Worm (Caenorhabditis elegans): ENCODE measurements around the gene cyn-7.

DNA sequence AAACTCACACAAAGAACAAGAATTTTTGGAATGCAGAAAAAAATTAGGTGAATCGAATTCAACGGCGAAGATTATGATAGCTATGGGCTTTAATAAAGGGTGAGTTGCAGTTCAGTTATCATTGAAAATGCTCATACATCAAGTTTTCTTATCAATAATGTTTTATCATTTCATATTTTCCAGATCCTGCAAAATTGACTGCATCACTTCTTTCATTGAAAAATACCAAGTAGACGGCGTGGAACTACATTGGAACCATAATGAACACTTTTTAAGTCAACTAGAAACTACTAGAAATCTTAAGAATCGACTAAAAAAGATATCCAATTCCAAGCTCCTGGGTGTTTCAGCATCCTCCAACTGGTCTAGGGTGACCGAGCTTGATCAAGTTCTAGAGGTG is 43.9 kb downstream of the cyn-7 start, which contains the start of gene K08F9.1:
- no peak for TF ChIP-seq aly-2 (tag; optimal IDR thresholded peaks at IDR 0.05)
- no peak for TF ChIP-seq unc-62 (GFP tag; optimal IDR thresholded peaks at IDR 0.05)
- TF ChIP-seq nhr-77 (tag; optimal IDR thresholded peaks at IDR 0.05), result no peak
- TF ChIP-seq nhr-85 (tag), result no peak
- no peak for TF ChIP-seq pag-3 (tag; optimal IDR thresholded peaks at IDR 0.05; ENCODE audit: borderline replicate concordance, insufficient read depth)
- TF ChIP-seq ztf-11 (tag; optimal IDR thresholded peaks at IDR 0.05), result no peak
- no peak for TF ChIP-seq lin-39 (tag; optimal IDR thresholded peaks at IDR 0.05)
- no peak for TF ChIP-seq sptf-1 (tag; optimal IDR thresholded peaks at IDR 0.05)
- no peak for TF ChIP-seq ztf-4 (tag; optimal IDR thresholded peaks at IDR 0.05)
- no peak for TF ChIP-seq nhr-20 (tag; optimal IDR thresholded peaks at IDR 0.05)
- no peak for TF ChIP-seq elt-2 (tag; optimal IDR thresholded peaks at IDR 0.05)
